Fruit fly (Drosophila melanogaster): ENCODE measurements around the gene CG7443.

dm6 chr3R:8300928-8301752 is 23.0 kb upstream of the CG7443 start, which contains the start of the genes CG9626 and mRpL1:
- TF ChIP-seq CG12219 (GFP tag; optimal IDR thresholded peaks at IDR 0.05) (no peak), CG14667 (GFP tag; IDR thresholded peaks at IDR 0.05) (no peak), gro (GFP tag; optimal IDR thresholded peaks at IDR 0.05) (no peak), H15 (GFP tag; IDR thresholded peaks at IDR 0.05) (no peak), CG4854 (GFP tag; optimal IDR thresholded peaks at IDR 0.05) (no peak), Rx (GFP tag; IDR thresholded peaks at IDR 0.05) (no peak)
